Fruit fly (Drosophila melanogaster): ENCODE data around the gene CG33654.

The CG33654 gene

DNA sequence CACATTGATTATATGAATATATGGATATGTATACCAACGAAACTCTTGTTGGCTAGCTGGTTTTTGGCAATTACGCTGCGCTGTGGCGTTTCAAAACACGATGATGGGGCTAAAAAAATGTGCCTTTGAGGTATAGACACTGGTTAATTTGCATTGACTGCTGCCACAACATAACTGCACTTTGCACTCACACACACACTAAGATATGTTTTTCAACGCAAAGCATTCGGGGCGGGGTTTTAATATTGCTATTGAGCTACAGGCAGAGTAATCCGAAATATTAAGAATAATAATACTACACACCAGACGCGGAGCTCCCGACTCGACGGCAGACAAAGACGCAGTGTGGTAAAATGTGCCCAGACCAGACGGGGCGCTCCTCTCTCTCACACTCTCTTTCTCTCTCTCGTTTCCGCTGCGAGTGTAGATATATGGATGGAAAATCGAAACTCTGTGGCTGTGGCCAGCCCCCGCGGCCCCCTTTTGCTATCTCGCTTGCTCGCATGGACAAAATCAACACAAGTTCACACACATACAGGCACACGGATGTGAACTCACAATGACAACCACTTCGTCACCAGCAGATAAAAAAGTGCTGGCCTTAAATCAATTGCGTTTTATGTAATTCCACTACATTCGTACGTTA lies 31.9 kb downstream of the CG33654 start (continued):
- TF ChIP-seq Sox102F (GFP tag; optimal IDR thresholded peaks at IDR 0.05) (peak; percentile 45), Eip93F (GFP tag; optimal IDR thresholded peaks at IDR 0.05) (no peak), CG15336 (GFP tag; IDR thresholded peaks at IDR 0.05) (no peak), Hr38 (GFP tag; optimal IDR thresholded peaks at IDR 0.05) (no peak), fd85E (GFP tag; optimal IDR thresholded peaks at IDR 0.05) (peak; percentile 77), CG6163 (GFP tag; IDR thresholded peaks at IDR 0.05) (no peak), CG10631 (GFP tag; optimal IDR thresholded peaks at IDR 0.05) (no peak), CG11762 (GFP tag; optimal IDR thresholded peaks at IDR 0.05; ENCODE audit: insufficient read depth) (peak; percentile 18), dsx (GFP tag; optimal IDR thresholded peaks at IDR 0.05; ENCODE audit: poor library complexity, severe bottlenecking) (peak; percentile 51), spab (GFP tag; optimal IDR thresholded peaks at IDR 0.05) (no peak), CG31627 (GFP tag; optimal IDR thresholded peaks at IDR 0.05) (no peak), cyc (GFP tag; optimal IDR thresholded peaks at IDR 0.05) (no peak), CG32006 (GFP tag; optimal IDR thresholded peaks at IDR 0.05) (peak; percentile 42), CG7368 (GFP tag; optimal IDR thresholded peaks at IDR 0.05) (peak; percentile 64)

dm6 chr3R:9550265-9551012 lies 32.6 kb downstream of the CG33654 start:
- TF ChIP-seq vri (GFP tag; optimal IDR thresholded peaks at IDR 0.05) (peak; percentile 70), topi (GFP tag; optimal IDR thresholded peaks at IDR 0.05) (no peak), Lpt (GFP tag; optimal IDR thresholded peaks at IDR 0.05) (peak; percentile 3), CG4318 (GFP tag; optimal IDR thresholded peaks at IDR 0.05) (no peak), CG6163 (GFP tag; IDR thresholded peaks at IDR 0.05) (no peak), CG10669 (GFP tag; optimal IDR thresholded peaks at IDR 0.05) (no peak), Hr38 (GFP tag; optimal IDR thresholded peaks at IDR 0.05) (no peak), Met (GFP tag; optimal IDR thresholded peaks at IDR 0.05) (no peak), Sox102F (GFP tag; optimal IDR thresholded peaks at IDR 0.05) (peak; percentile 46), fkh (GFP tag; optimal IDR thresholded peaks at IDR 0.05) (peak; percentile 29), CG6808 (GFP tag; optimal IDR thresholded peaks at IDR 0.05) (no peak), CG11762 (GFP tag; optimal IDR thresholded peaks at IDR 0.05; ENCODE audit: insufficient read depth) (no peak), spab (GFP tag; optimal IDR thresholded peaks at IDR 0.05) (no peak), acj6 (GFP tag; optimal IDR thresholded peaks at IDR 0.05) (no peak), Blimp-1 (GFP tag; optimal IDR thresholded peaks at IDR 0.05) (no peak), CG1621 (tag; optimal IDR thresholded peaks at IDR 0.05) (no peak), achi (GFP tag; optimal IDR thresholded peaks at IDR 0.05) (no peak), OdsH (GFP tag; optimal IDR thresholded peaks at IDR 0.05) (no peak), svp (GFP tag) (peak; percentile 78), net (GFP tag; optimal IDR thresholded peaks at IDR 0.05) (peak; percentile 26), salr (GFP tag; optimal IDR thresholded peaks at IDR 0.05) (no peak), fd59A (GFP tag; optimal IDR thresholded peaks at IDR 0.05) (no peak), Eip93F (GFP tag; optimal IDR thresholded peaks at IDR 0.05) (peak; percentile 6), Ets96B (tag; optimal IDR thresholded peaks at IDR 0.05) (peak; percentile 5), CG34406 (GFP tag; optimal IDR thresholded peaks at IDR 0.05) (no peak), Ets21C (GFP tag; optimal IDR thresholded peaks at IDR 0.05) (no peak), pdm3 (GFP tag; optimal IDR thresholded peaks at IDR 0.05) (no peak), CG9139 (GFP tag; optimal IDR thresholded peaks at IDR 0.05) (peak; percentile 36), Sox14 (GFP tag; optimal IDR thresholded peaks at IDR 0.05) (peak; percentile 45), eg (GFP tag; IDR thresholded peaks at IDR 0.05) (no peak), CG16779 (tag; optimal IDR thresholded peaks at IDR 0.05) (peak; percentile 42), CG11902 (GFP tag; optimal IDR thresholded peaks at IDR 0.05) (no peak), CG31627 (GFP tag; optimal IDR thresholded peaks at IDR 0.05) (no peak), dsx (GFP tag; optimal IDR thresholded peaks at IDR 0.05; ENCODE audit: poor library complexity, severe bottlenecking) (peak; percentile 79), CG3032 (tag; optimal IDR thresholded peaks at IDR 0.05) (no peak), CG8119 (GFP tag; IDR thresholded peaks at IDR 0.05) (no peak), Eip78C (GFP tag) (peak; percentile 82), CG6276 (GFP tag; optimal IDR thresholded peaks at IDR 0.05) (peak; percentile 27), CG32006 (GFP tag; optimal IDR thresholded peaks at IDR 0.05) (no peak), CG3919 (GFP tag; optimal IDR thresholded peaks at IDR 0.05) (peak; percentile 23), CG10631 (GFP tag; optimal IDR thresholded peaks at IDR 0.05) (no peak), lz (GFP tag; optimal IDR thresholded peaks at IDR 0.05) (no peak)

Data from whole organism, prepupa.